Fruit fly (Drosophila melanogaster) whole organism, pupa: Measurements from ENCODE around the gene CG33290.

ENCODE experiments used
- CG10348 ChIP-seq: fragments of 200-800 bp; sonication (Bioruptor generic); IDR thresholded peaks from 2 replicates; pipeline ENCODE4 v1.3.6; 2022; ENCODE audit warnings: missing biosample characterization, missing genetic modification characterization
- CG12605 ChIP-seq: fragments of 200-800 bp; sonication (Bioruptor generic); IDR thresholded peaks from 2 replicates; pipeline ENCODE4 v1.3.6; 2022; ENCODE audit warnings: missing biosample characterization, missing genetic modification characterization
- CG14655 ChIP-seq: fragments of 200-800 bp; sonication (Bioruptor generic); optimal IDR thresholded peaks from 3 replicates; lab custom pipeline; 2017; ENCODE audit warnings: mild to moderate bottlenecking, missing biosample characterization, missing genetic modification reagents, missing genetic modification characterization
- CG32121 ChIP-seq: fragments of 200-800 bp; sonication (Bioruptor generic); IDR thresholded peaks from 2 replicates; pipeline ENCODE4 v1.3.6; 2022; ENCODE audit warnings: missing biosample characterization, missing genetic modification characterization
- CG34367 ChIP-seq: fragments of 200-800 bp; sonication (Bioruptor generic); optimal IDR thresholded peaks from 2 replicates; lab custom pipeline; 2018; ENCODE audit warnings: missing biosample characterization, mild to moderate bottlenecking, missing genetic modification characterization
- CG8301 ChIP-seq: fragments of 200-800 bp; sonication (Bioruptor generic); optimal IDR thresholded peaks from 2 replicates; lab custom pipeline; 2018; ENCODE audit warnings: missing biosample characterization, mild to moderate bottlenecking, missing genetic modification characterization
- CG9948 ChIP-seq: fragments of 200-800 bp; sonication (Bioruptor generic); optimal IDR thresholded peaks from 2 replicates; lab custom pipeline; 2018; ENCODE audit warnings: missing biosample characterization, mild to moderate bottlenecking, missing genetic modification characterization, moderate library complexity
- D1 ChIP-seq: fragments of 200-800 bp; sonication (Bioruptor generic); optimal IDR thresholded peaks from 2 replicates; lab custom pipeline; 2018; ENCODE audit warnings: missing biosample characterization, mild to moderate bottlenecking, missing genetic modification characterization, moderate library complexity
- Ets98B ChIP-seq: fragments of 200-800 bp; sonication (Bioruptor generic); IDR thresholded peaks from 2 replicates; pipeline ENCODE4 v1.3.6; 2022; ENCODE audit warnings: missing biosample characterization, missing genetic modification characterization
- Snoo ChIP-seq: fragments of 200-800 bp; sonication (Bioruptor generic); optimal IDR thresholded peaks from 3 replicates; lab custom pipeline; 2017; ENCODE audit warnings: missing biosample characterization, mild to moderate bottlenecking, missing genetic modification characterization, inconsistent platforms
- gl ChIP-seq: fragments of 200-800 bp; sonication (Bioruptor generic); optimal IDR thresholded peaks from 2 replicates; lab custom pipeline; 2018; ENCODE audit warnings: missing biosample characterization, mild to moderate bottlenecking, missing genetic modification characterization

DNA sequence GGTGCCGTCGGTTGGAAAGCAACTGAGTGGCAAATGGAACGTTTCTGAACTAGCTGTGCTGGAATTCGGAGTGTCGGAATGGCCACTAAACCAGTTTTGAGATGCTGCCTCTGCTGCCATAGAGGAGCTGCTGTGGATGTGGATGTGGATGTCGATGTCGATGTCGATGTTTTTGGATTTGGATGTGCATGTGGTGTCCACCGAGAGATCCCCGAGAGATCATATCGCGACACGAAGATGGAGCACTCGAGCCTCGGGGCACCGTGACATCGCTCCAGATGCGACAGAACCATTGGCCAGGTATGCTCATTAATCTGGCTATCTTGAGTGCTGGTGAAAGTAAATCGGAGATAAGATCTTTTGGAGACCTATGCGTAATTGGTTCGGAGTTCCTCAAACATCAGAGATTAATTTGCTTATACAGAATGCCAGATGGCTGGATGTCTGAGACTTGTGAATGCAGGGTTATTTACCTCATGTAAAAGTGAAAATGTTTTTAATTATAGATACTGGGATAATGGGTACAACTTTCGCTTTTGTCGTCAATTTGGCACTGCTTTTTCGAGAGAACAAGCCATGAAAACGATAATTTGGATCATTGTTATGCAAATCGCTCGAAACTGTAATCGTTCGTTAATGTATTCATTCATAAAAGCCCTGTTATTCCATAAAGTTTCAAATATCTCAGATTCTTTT is 16.2 kb downstream of the CG33290 start, which contains the start of gene CG7173:
- TF ChIP-seq Snoo (no peak), CG14655 (GFP tag; lab: Kevin White, UChicago) (no peak), CG10348 (GFP tag; lab: Robert Waterston, UW) (no peak), CG8301 (tag; lab: Kevin White, UChicago) (no peak), CG9948 (tag; lab: Kevin White, UChicago) (no peak), gl (tag; lab: Kevin White, UChicago) (no peak), CG32121 (GFP tag; lab: Robert Waterston, UW) (no peak), Ets98B (no peak), CG34367 (tag; lab: Kevin White, UChicago) (no peak), D1 (tag; lab: Kevin White, UChicago) (no peak), CG12605 (GFP tag; lab: Robert Waterston, UW) (no peak)
